Worm (Caenorhabditis elegans): ENCODE measurements around the gene srh-76.

DNA sequence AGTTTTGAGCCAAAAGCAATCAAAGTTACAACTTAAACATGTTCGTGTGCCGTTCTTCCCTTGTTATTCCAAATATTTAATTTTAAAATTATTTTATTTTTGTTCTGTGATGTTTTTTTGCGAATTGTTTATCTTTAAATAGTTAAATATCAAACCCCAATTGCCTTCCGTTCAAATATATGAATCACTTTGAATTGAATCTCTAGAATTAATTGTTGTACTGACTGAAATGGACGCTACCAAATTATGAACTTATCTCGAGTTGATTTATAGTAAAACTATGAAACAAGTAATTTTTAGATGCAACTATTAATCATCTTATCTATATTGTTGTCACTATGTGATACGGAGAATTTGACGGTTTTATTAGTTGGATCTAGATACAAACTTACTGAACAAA, 41.6 kb upstream of the srh-76 start, which contains the start of gene ZC250.2:
- TF ChIP-seq T22C8.4 (GFP tag; IDR thresholded peaks at IDR 0.05) = no peak
- TF ChIP-seq klf-2 (GFP tag; conservative IDR thresholded peaks at IDR 0.05) = no peak
- no peak for TF ChIP-seq flt-1 (GFP tag; IDR thresholded peaks at IDR 0.05)
- TF ChIP-seq ztf-23 (GFP tag; IDR thresholded peaks at IDR 0.05) = no peak
- no peak for TF ChIP-seq ref-1 (GFP tag; conservative IDR thresholded peaks at IDR 0.05)
- TF ChIP-seq cog-1 (tag; optimal IDR thresholded peaks at IDR 0.05) = no peak
- no peak for TF ChIP-seq ztf-29 (GFP tag; IDR thresholded peaks at IDR 0.05)
